Worm (Caenorhabditis elegans): Measurements from ENCODE around the gene F22B5.4.
A peak's percentile ranks its signal among the peaks of the same experiment; 100 is the strongest.

F22B5.4 gene

DNA sequence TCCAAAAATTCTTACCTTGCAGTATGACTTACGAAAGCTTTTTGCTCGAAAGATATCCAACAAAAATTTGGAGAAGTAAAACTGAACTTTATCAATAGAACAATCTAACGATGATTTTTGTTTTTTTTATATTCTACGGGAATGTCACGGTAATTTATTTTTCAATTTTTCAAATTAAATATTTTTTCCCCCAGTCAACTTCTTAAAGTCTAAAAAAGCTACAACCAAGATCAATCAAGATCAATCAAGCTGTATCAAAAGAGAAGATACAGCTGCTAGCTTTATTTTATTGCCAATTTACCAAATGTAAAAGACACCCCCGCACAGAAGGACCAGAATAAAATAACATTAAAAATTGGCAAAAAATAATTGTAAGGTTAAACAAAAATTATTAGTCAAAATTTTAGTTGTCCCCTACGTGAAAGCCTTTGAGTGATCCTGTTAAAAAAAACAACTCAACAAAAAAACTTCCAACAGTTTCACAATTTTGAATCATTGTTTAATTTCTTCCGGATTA is 25.9 kb downstream of the F22B5.4 start, which contains the start of the genes M05D6.1 and M05D6.3:
Gene M05D6.1, minus strand, starts transcription at position 101 of the 517 bp plus-strand sequence.
Gene M05D6.3, plus strand, starts transcription at position 467 of the 517 bp plus-strand sequence.
- no peak for TF ChIP-seq ceh-82 (tag; optimal IDR thresholded peaks at IDR 0.05)

DNA sequence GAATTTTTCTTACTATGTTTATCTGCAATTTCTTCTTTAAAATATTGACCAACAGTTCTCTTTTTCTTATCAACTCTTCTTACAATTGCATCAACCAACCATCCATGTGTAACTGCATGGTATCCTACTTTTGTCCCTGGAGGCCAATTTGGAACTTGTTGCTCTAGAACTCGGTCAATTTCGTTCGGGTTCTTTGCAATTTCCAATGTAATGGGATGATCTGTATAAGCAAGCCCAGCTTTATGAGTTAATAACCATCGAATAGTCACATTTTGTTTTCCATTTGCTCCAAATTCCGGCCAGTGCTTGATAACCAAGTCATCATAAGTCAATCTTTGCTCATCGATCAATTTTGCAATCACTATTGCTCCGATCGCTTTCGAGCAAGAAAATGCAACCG is 29.8 kb downstream of the F22B5.4 start:
- TF ChIP-seq unc-86 (tag; optimal IDR thresholded peaks at IDR 0.05) = no peak
- no peak for TF ChIP-seq C16A3.4 (tag; optimal IDR thresholded peaks at IDR 0.05)
- TF ChIP-seq lin-14 (GFP tag; optimal IDR thresholded peaks at IDR 0.05) = no peak
- no peak for TF ChIP-seq egl-27 (tag; optimal IDR thresholded peaks at IDR 0.05)
- TF ChIP-seq nhr-19 (GFP tag; conservative IDR thresholded peaks at IDR 0.05) = no peak
- TF ChIP-seq elt-3 (tag; optimal IDR thresholded peaks at IDR 0.05) = peak in 1 of 6 experiments; percentile 2
- no peak for TF ChIP-seq tlp-1 (tag; optimal IDR thresholded peaks at IDR 0.05)
- no peak for TF ChIP-seq efl-1 (optimal IDR thresholded peaks at IDR 0.05)
- TF ChIP-seq efl-1 (GFP tag; optimal IDR thresholded peaks at IDR 0.05 in 1 of 2) = peak in 1 of 2 experiments; percentile 77
- TF ChIP-seq ama-1 (optimal IDR thresholded peaks at IDR 0.05) = peak; percentile 30
- no peak for TF ChIP-seq Y116A8C.19 (tag; optimal IDR thresholded peaks at IDR 0.05; ENCODE audit: borderline replicate concordance)

DNA sequence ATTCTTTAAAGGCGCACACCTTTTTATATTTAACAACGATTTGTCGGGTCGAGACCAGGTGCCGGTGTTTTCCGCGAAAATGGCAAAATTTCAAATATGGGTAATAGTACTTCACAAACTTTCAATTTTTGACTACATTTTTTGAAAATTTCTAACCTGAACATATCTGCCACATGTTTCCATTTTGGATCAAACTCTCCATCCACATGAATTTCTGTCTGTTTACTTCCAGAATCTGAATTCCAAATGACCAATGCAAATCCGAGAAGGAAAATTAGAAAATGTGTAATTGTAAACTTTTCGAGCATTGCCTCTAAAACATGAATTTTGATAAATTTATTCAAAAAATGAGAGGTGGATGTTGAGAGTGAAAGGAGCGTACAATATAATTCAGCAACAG is 30.7 kb downstream of the F22B5.4 start, which contains the start of gene lact-4:
Gene lact-4, minus strand, starts transcription at position 313 of the 400 bp plus-strand sequence.
- TF ChIP-seq pag-3 (tag; optimal IDR thresholded peaks at IDR 0.05; ENCODE audit: borderline replicate concordance, insufficient read depth) = no peak
- no peak for TF ChIP-seq ets-5 (GFP tag; IDR thresholded peaks at IDR 0.05)
- TF ChIP-seq aly-2 (tag; optimal IDR thresholded peaks at IDR 0.05) = no peak
- TF ChIP-seq unc-98 (GFP tag; IDR thresholded peaks at IDR 0.05) = no peak

DNA sequence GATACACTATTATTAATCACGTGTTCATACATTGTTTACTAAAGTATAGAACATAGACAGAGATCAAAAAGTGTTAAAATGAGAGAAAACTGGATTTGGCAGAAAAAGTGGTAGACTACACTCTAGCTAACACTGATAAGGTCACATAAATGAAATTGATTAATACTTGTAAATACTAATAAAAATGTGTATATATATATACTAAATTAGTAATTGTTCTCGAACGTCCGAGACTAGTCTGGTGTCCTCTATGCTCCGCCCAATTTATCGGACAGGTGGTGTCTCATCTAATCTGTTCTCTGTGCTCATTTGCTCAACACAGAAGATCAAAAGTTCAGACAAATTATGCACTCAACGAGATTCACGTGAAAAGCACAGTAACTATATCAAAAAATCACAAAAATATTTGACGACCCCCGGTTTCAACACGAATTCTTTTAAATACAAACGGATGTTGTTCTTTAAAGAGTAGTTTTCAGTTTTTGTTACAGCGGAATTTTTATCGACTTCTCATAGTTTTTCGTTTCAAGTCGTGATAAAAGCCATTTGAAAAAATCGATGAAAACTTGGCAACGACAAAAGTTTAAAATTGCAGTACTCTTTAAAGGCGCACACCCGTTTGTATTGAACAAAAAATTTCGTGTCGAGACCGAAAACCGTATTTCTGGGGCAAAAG is 31.7 kb downstream of the F22B5.4 start:
- TF ChIP-seq efl-1 (optimal IDR thresholded peaks at IDR 0.05) (no peak), efl-1 (GFP tag; optimal IDR thresholded peaks at IDR 0.05 in 1 of 2) (peak in 1 of 2 experiments; percentile 83), ets-5 (GFP tag; IDR thresholded peaks at IDR 0.05) (no peak), unc-86 (tag; optimal IDR thresholded peaks at IDR 0.05) (no peak), ceh-63 (GFP tag; optimal IDR thresholded peaks at IDR 0.05) (no peak), lin-14 (GFP tag; optimal IDR thresholded peaks at IDR 0.05) (peak; percentile 59), unc-98 (GFP tag; IDR thresholded peaks at IDR 0.05) (no peak), nhr-47 (tag; optimal IDR thresholded peaks at IDR 0.05) (no peak), nhr-77 (tag; optimal IDR thresholded peaks at IDR 0.05) (no peak), nhr-85 (tag) (no peak), sup-37 (GFP tag; optimal IDR thresholded peaks at IDR 0.05) (no peak), lsy-2 (tag; optimal IDR thresholded peaks at IDR 0.05) (peak in 1 of 2 experiments; percentile 48), snu-23 (GFP tag; optimal IDR thresholded peaks at IDR 0.05) (peak; percentile 34), fkh-10 (GFP tag; optimal IDR thresholded peaks at IDR 0.05) (no peak), lin-13 (GFP tag; optimal IDR thresholded peaks at IDR 0.05) (no peak), elt-3 (tag; optimal IDR thresholded peaks at IDR 0.05) (peak in 1 of 6 experiments; percentile 41), dsc-1 (tag; optimal IDR thresholded peaks at IDR 0.05) (peak; percentile 13), ama-1 (optimal IDR thresholded peaks at IDR 0.05) (no peak), ztf-11 (tag; optimal IDR thresholded peaks at IDR 0.05) (no peak), irx-1 (tag; optimal IDR thresholded peaks at IDR 0.05) (no peak), skn-1 (tag; optimal IDR thresholded peaks at IDR 0.05) (peak; percentile 9), nhr-19 (GFP tag; conservative IDR thresholded peaks at IDR 0.05) (peak; percentile 82), blmp-1 (tag; optimal IDR thresholded peaks at IDR 0.05) (no peak), ces-1 (GFP tag; optimal IDR thresholded peaks at IDR 0.05) (no peak), C16A3.4 (tag; optimal IDR thresholded peaks at IDR 0.05) (peak; percentile 2), mdl-1 (tag; optimal IDR thresholded peaks at IDR 0.05) (no peak), unc-130 (tag; optimal IDR thresholded peaks at IDR 0.05) (peak; percentile 12), nhr-237 (tag; optimal IDR thresholded peaks at IDR 0.05) (no peak), lin-39 (tag; optimal IDR thresholded peaks at IDR 0.05) (no peak), nhr-12 (tag; optimal IDR thresholded peaks at IDR 0.05) (no peak), ztf-4 (tag; optimal IDR thresholded peaks at IDR 0.05) (peak; percentile 50), nhr-71 (tag; optimal IDR thresholded peaks at IDR 0.05) (peak; percentile 76), nhr-90 (tag; optimal IDR thresholded peaks at IDR 0.05; ENCODE audit: poor library complexity) (no peak), snpc-4 (tag; optimal IDR thresholded peaks at IDR 0.05) (no peak), hpl-2 (GFP tag; optimal IDR thresholded peaks at IDR 0.05) (no peak), mep-1 (tag; optimal IDR thresholded peaks at IDR 0.05) (peak; percentile 44), mef-2 (tag; optimal IDR thresholded peaks at IDR 0.05) (no peak), rnt-1 (tag; optimal IDR thresholded peaks at IDR 0.05) (peak; percentile 41)

Measured in whole organism, L1 larva.